Worm (Caenorhabditis elegans) whole organism, young adult: Measurements from ENCODE around the gene B0244.6.

Experiments
- K11D2.4 ChIP-seq: fragments of 200-800 bp; sonication (Bioruptor generic); IDR thresholded peaks from 2 replicates; pipeline ENCODE4 v1.3.6; 2022; ENCODE audit warnings: missing genetic modification reagents, missing genetic modification characterization, missing compliant biosample characterization
- ama-1 ChIP-seq, 3 experiments: fragments of 150-350 bp in 1 of 3; sonication (generic microtip) in 2 of 3; optimal IDR thresholded peaks; 2 replicates each; lab custom pipeline; 2014 to 2018; ENCODE audit warnings: missing biosample characterization in 2 of 3, missing genetic modification characterization in 2 of 3, missing genetic modification reagents in 2 of 3
- hlh-26 ChIP-seq: fragments of 200-800 bp; sonication (Bioruptor generic); conservative IDR thresholded peaks from 2 replicates; pipeline ENCODE4 v1.3.6; 2022; ENCODE audit warnings: missing genetic modification reagents, missing genetic modification characterization, missing compliant biosample characterization
- mxl-1 ChIP-seq: sonication (generic microtip); optimal IDR thresholded peaks from 2 replicates; lab custom pipeline; 2016; ENCODE audit warnings: missing genetic modification characterization, missing compliant biosample characterization
- repo-1 ChIP-seq: sonication (generic microtip); optimal IDR thresholded peaks from 2 replicates; lab custom pipeline; 2017; ENCODE audit warnings: mild to moderate bottlenecking, missing genetic modification characterization, missing compliant biosample characterization
- somi-1 ChIP-seq: fragments of 200-800 bp; sonication (Bioruptor generic); optimal IDR thresholded peaks from 2 replicates; lab custom pipeline; 2018; ENCODE audit warnings: mild to moderate bottlenecking, missing genetic modification characterization, missing compliant biosample characterization
- unc-130 ChIP-seq: sonication (generic microtip); optimal IDR thresholded peaks from 2 replicates; lab custom pipeline; 2016; ENCODE audit warnings: missing genetic modification reagents, missing genetic modification characterization, missing compliant biosample characterization

- no peak for TF ChIP-seq hlh-26 (GFP tag; lab: Robert Waterston, UW)
- TF ChIP-seq ama-1 (optimal IDR thresholded peaks at IDR 0.05; lab: Kevin White, UChicago): no peak
- TF ChIP-seq ama-1 (GFP tag; optimal IDR thresholded peaks at IDR 0.05; lab: Kevin White, UChicago): no peak
- TF ChIP-seq mxl-1 (tag; lab: Kevin White, UChicago): no peak
- TF ChIP-seq unc-130 (GFP tag; lab: Kevin White, UChicago): no peak
- TF ChIP-seq K11D2.4 (GFP tag; lab: Robert Waterston, UW): no peak
- TF ChIP-seq somi-1 (GFP tag; lab: Kevin White, UChicago): no peak
- TF ChIP-seq repo-1 (tag; lab: Kevin White, UChicago): no peak
These were observed 28.6 kb upstream of the B0244.6 start, which contains the start of gene hpo-28 for ce11 chrIII:5709224-5709623.
